Fruit fly (Drosophila melanogaster): ENCODE results near the gene CG2962.

Gene CG2962

dm6 chrX:10261172-10261571 is 44.7 kb upstream of the CG2962 start:
- TF ChIP-seq Dfd (GFP tag; optimal IDR thresholded peaks at IDR 0.05): peak; percentile 18
- TF ChIP-seq Hr78 (GFP tag; optimal IDR thresholded peaks at IDR 0.05): no peak

- TF ChIP-seq Myc (optimal IDR thresholded peaks at IDR 0.05): no peak
- TF ChIP-seq Hr83 (GFP tag; optimal IDR thresholded peaks at IDR 0.05; ENCODE audit: poor library complexity, severe bottlenecking): no peak
- TF ChIP-seq HLH106 (tag; optimal IDR thresholded peaks at IDR 0.05): no peak
- no peak for TF ChIP-seq Hnf4 (GFP tag; optimal IDR thresholded peaks at IDR 0.05)
- no peak for TF ChIP-seq br (GFP tag; optimal IDR thresholded peaks at IDR 0.05)
- no peak for TF ChIP-seq lola (GFP tag; optimal IDR thresholded peaks at IDR 0.05)
- TF ChIP-seq CrebA (GFP tag; optimal IDR thresholded peaks at IDR 0.05; ENCODE audit: borderline replicate concordance): no peak
- no peak for TF ChIP-seq Dif (GFP tag; optimal IDR thresholded peaks at IDR 0.05; ENCODE audit: partially characterized antibody)
Observed at dm6 chrX:10259524-10259923, 43.1 kb upstream of the CG2962 start.

- TF ChIP-seq Sp1 (GFP tag; optimal IDR thresholded peaks at IDR 0.05) (no peak), Mio (GFP tag; optimal IDR thresholded peaks at IDR 0.05) (no peak), rgr (GFP tag; optimal IDR thresholded peaks at IDR 0.05) (no peak), HLH106 (tag; optimal IDR thresholded peaks at IDR 0.05) (no peak), dmrt93B (GFP tag; optimal IDR thresholded peaks at IDR 0.05) (no peak), fru (GFP tag; optimal IDR thresholded peaks at IDR 0.05) (no peak), jim (GFP tag; optimal IDR thresholded peaks at IDR 0.05) (no peak), dsf (GFP tag; optimal IDR thresholded peaks at IDR 0.05; ENCODE audit: borderline replicate concordance) (no peak), Dfd (GFP tag; optimal IDR thresholded peaks at IDR 0.05) (no peak), h (GFP tag; optimal IDR thresholded peaks at IDR 0.05) (no peak), woc (GFP tag; optimal IDR thresholded peaks at IDR 0.05) (no peak), Jra (GFP tag; optimal IDR thresholded peaks at IDR 0.05) (no peak), sv (GFP tag; optimal IDR thresholded peaks at IDR 0.05) (no peak), tai (GFP tag; optimal IDR thresholded peaks at IDR 0.05) (no peak), Myc (optimal IDR thresholded peaks at IDR 0.05) (no peak), Hr78 (GFP tag; optimal IDR thresholded peaks at IDR 0.05) (no peak)
Observed at dm6 chrX:10256228-10256627, 39.8 kb upstream of the CG2962 start.

- TF ChIP-seq fru (GFP tag; optimal IDR thresholded peaks at IDR 0.05) (no peak), jim (GFP tag; optimal IDR thresholded peaks at IDR 0.05) (no peak), CG9705 (GFP tag; optimal IDR thresholded peaks at IDR 0.05) (no peak), lola (GFP tag; optimal IDR thresholded peaks at IDR 0.05) (no peak), dsf (GFP tag; optimal IDR thresholded peaks at IDR 0.05; ENCODE audit: borderline replicate concordance) (no peak), Dif (GFP tag; optimal IDR thresholded peaks at IDR 0.05; ENCODE audit: partially characterized antibody) (no peak), CrebA (GFP tag; optimal IDR thresholded peaks at IDR 0.05; ENCODE audit: borderline replicate concordance) (no peak), Jra (GFP tag; optimal IDR thresholded peaks at IDR 0.05) (no peak), foxo (GFP tag; optimal IDR thresholded peaks at IDR 0.05) (no peak), tai (GFP tag; optimal IDR thresholded peaks at IDR 0.05) (no peak), Mio (GFP tag; optimal IDR thresholded peaks at IDR 0.05) (no peak), CG32264 (GFP tag; optimal IDR thresholded peaks at IDR 0.05) (no peak), pan (optimal IDR thresholded peaks at IDR 0.05) (no peak), Dfd (GFP tag; optimal IDR thresholded peaks at IDR 0.05) (no peak), Myc (optimal IDR thresholded peaks at IDR 0.05) (no peak), HLH106 (tag; optimal IDR thresholded peaks at IDR 0.05) (no peak)
Observed at dm6 chrX:10252745-10253144, 36.3 kb upstream of the CG2962 start.

dm6 chrX:10250659-10251058 is 34.2 kb upstream of the CG2962 start:
- TF ChIP-seq Dif (GFP tag; optimal IDR thresholded peaks at IDR 0.05; ENCODE audit: partially characterized antibody) (no peak), GATAd (GFP tag; optimal IDR thresholded peaks at IDR 0.05) (no peak), ey (GFP tag; optimal IDR thresholded peaks at IDR 0.05) (no peak), dmrt93B (GFP tag; optimal IDR thresholded peaks at IDR 0.05) (no peak), psq (GFP tag; optimal IDR thresholded peaks at IDR 0.05) (no peak), dl (GFP tag; optimal IDR thresholded peaks at IDR 0.05; ENCODE audit: insufficient read depth in 1 of 2, partially characterized antibody in 2 of 2) (no peak), pan (optimal IDR thresholded peaks at IDR 0.05) (no peak), br (GFP tag; optimal IDR thresholded peaks at IDR 0.05) (no peak), Hr78 (GFP tag; optimal IDR thresholded peaks at IDR 0.05) (no peak), HLH106 (tag; optimal IDR thresholded peaks at IDR 0.05) (no peak), Hnf4 (GFP tag; optimal IDR thresholded peaks at IDR 0.05) (no peak), lola (GFP tag; optimal IDR thresholded peaks at IDR 0.05) (no peak), Sp1 (GFP tag; optimal IDR thresholded peaks at IDR 0.05) (no peak), CrebA (GFP tag; optimal IDR thresholded peaks at IDR 0.05; ENCODE audit: borderline replicate concordance) (no peak), h (GFP tag; optimal IDR thresholded peaks at IDR 0.05) (no peak), fru (GFP tag; optimal IDR thresholded peaks at IDR 0.05) (no peak), Mio (GFP tag; optimal IDR thresholded peaks at IDR 0.05) (no peak), woc (GFP tag; optimal IDR thresholded peaks at IDR 0.05) (no peak)
